Worm (Caenorhabditis elegans): Measurements from ENCODE around the gene sna-2.

ce11 chrIV:9744905-9745304 lies 32.5 kb downstream of the sna-2 start, which contains the start of gene C28D4.4:
- TF ChIP-seq tbx-8 (GFP tag; optimal IDR thresholded peaks at IDR 0.05) (no peak), mab-5 (tag; optimal IDR thresholded peaks at IDR 0.05) (no peak), hlh-1 (tag; optimal IDR thresholded peaks at IDR 0.05) (no peak), ceh-39 (tag; optimal IDR thresholded peaks at IDR 0.05) (no peak), ztf-11 (tag; optimal IDR thresholded peaks at IDR 0.05) (no peak), cnd-1 (tag; optimal IDR thresholded peaks at IDR 0.05) (no peak), snpc-4 (tag; optimal IDR thresholded peaks at IDR 0.05) (no peak), nhr-237 (tag; optimal IDR thresholded peaks at IDR 0.05) (no peak), elt-3 (tag; optimal IDR thresholded peaks at IDR 0.05) (no peak), mls-2 (tag; optimal IDR thresholded peaks at IDR 0.05) (no peak), unc-39 (tag; optimal IDR thresholded peaks at IDR 0.05) (no peak), nhr-76 (tag; optimal IDR thresholded peaks at IDR 0.05) (no peak), ces-1 (GFP tag; optimal IDR thresholded peaks at IDR 0.05) (no peak)
